Fruit fly (Drosophila melanogaster) whole organism, prepupa: Measurements from ENCODE around the gene Cyt-c-p.

Source experiments
- CG10669 ChIP-seq: fragments of 200-800 bp; sonication (Bioruptor generic); optimal IDR thresholded peaks from 3 replicates; lab custom pipeline; 2018; ENCODE audit warnings: missing biosample characterization, mild to moderate bottlenecking, missing genetic modification characterization, moderate library complexity
- CG11762 ChIP-seq: fragments of 200-800 bp; sonication (Bioruptor generic); optimal IDR thresholded peaks from 3 replicates; lab custom pipeline; 2016; ENCODE audit warnings: missing biosample characterization, missing genetic modification characterization; ENCODE audit not compliant: insufficient read depth
- CG6792 ChIP-seq: fragments of 200-800 bp; sonication (Bioruptor generic); optimal IDR thresholded peaks from 3 replicates; lab custom pipeline; 2016; ENCODE audit warnings: missing biosample characterization, missing genetic modification characterization
- CG6808 ChIP-seq: fragments of 200-800 bp; sonication (Bioruptor generic); optimal IDR thresholded peaks from 3 replicates; lab custom pipeline; 2017; ENCODE audit warnings: missing biosample characterization, missing genetic modification characterization, mild to moderate bottlenecking, moderate library complexity, missing genetic modification reagents
- CG6854 ChIP-seq: fragments of 200-800 bp; sonication (Bioruptor generic); optimal IDR thresholded peaks from 2 replicates; lab custom pipeline; 2017; ENCODE audit warnings: missing biosample characterization, mild to moderate bottlenecking, missing genetic modification characterization
- Eip93F ChIP-seq: fragments of 200-800 bp; sonication (Bioruptor generic); optimal IDR thresholded peaks from 2 replicates; lab custom pipeline; 2016; ENCODE audit warnings: missing biosample characterization, mild to moderate bottlenecking, missing genetic modification characterization
- Hr39 ChIP-seq: fragments of 200-800 bp; sonication (Bioruptor generic); optimal IDR thresholded peaks from 2 replicates; lab custom pipeline; 2016; ENCODE audit warnings: missing biosample characterization, missing genetic modification characterization
- Met ChIP-seq: fragments of 200-800 bp; sonication (Bioruptor generic); optimal IDR thresholded peaks from 3 replicates; lab custom pipeline; 2016; ENCODE audit warnings: missing biosample characterization, missing genetic modification characterization
- cyc ChIP-seq: fragments of 200-800 bp; sonication (Bioruptor generic); optimal IDR thresholded peaks from 3 replicates; lab custom pipeline; 2016; ENCODE audit warnings: missing biosample characterization, missing genetic modification characterization
- spab ChIP-seq: fragments of 200-800 bp; sonication (Bioruptor generic); optimal IDR thresholded peaks from 2 replicates; lab custom pipeline; 2017; ENCODE audit warnings: missing biosample characterization, mild to moderate bottlenecking, missing genetic modification characterization, missing genetic modification reagents
- svp ChIP-seq: fragments of 200-800 bp; sonication (Bioruptor generic); peaks from one replicate; lab custom pipeline; 2016; ENCODE audit warnings: missing biosample characterization, missing genetic modification characterization

- TF ChIP-seq spab (GFP tag; lab: Kevin White, UChicago) (peak; percentile 33), CG6792 (GFP tag; lab: Kevin White, UChicago) (no peak), CG10669 (peak; percentile 36), CG6854 (no peak), CG11762 (GFP tag; lab: Kevin White, UChicago) (no peak), Eip93F (GFP tag; lab: Kevin White, UChicago) (no peak), svp (GFP tag; lab: Kevin White, UChicago) (no peak), CG6808 (GFP tag; lab: Kevin White, UChicago) (peak; percentile 28), cyc (no peak), Met (GFP tag; lab: Kevin White, UChicago) (no peak), Hr39 (no peak)
These were observed 47.4 kb upstream of the Cyt-c-p start for dm6 chr2L:16672290-16672689.
